Worm (Caenorhabditis elegans): ENCODE measurements around the gene T02E9.5.

Gene T02E9.5

ce11 chrV:11380571-11380970 is 38.5 kb downstream of the T02E9.5 start:
- TF ChIP-seq hmg-4 (GFP tag; optimal IDR thresholded peaks at IDR 0.05) (no peak), aly-1 (tag; optimal IDR thresholded peaks at IDR 0.05) (no peak), flt-1 (GFP tag; IDR thresholded peaks at IDR 0.05) (no peak), ets-7 (tag; optimal IDR thresholded peaks at IDR 0.05) (no peak), pes-1 (GFP tag; IDR thresholded peaks at IDR 0.05) (no peak), ceh-13 (GFP tag; optimal IDR thresholded peaks at IDR 0.05) (no peak), F13C5.2 (tag; optimal IDR thresholded peaks at IDR 0.05) (no peak), hnd-1 (tag; optimal IDR thresholded peaks at IDR 0.05) (no peak), ama-1 (optimal IDR thresholded peaks at IDR 0.05) (no peak), tbx-37 (GFP tag; conservative IDR thresholded peaks at IDR 0.05) (no peak)

ce11 chrV:11383032-11383431 is 41.0 kb downstream of the T02E9.5 start, which contains the start of gene F55C10.5:
Gene F55C10.5 (plus strand): TSS chrV:11383105.
- no peak for TF ChIP-seq ceh-13 (GFP tag; optimal IDR thresholded peaks at IDR 0.05)

ce11 chrV:11385060-11385459 is 43.0 kb downstream of the T02E9.5 start, which contains the start of gene col-154:
Gene col-154 (plus strand): TSS chrV:11385360.
- TF ChIP-seq F13C5.2 (tag; optimal IDR thresholded peaks at IDR 0.05), result no peak
- no peak for TF ChIP-seq aly-1 (tag; optimal IDR thresholded peaks at IDR 0.05)
- no peak for TF ChIP-seq tbx-11 (GFP tag; IDR thresholded peaks at IDR 0.05)
- no peak for TF ChIP-seq hnd-1 (tag; optimal IDR thresholded peaks at IDR 0.05)
- TF ChIP-seq B0310.2 (tag; optimal IDR thresholded peaks at IDR 0.05), result no peak
- TF ChIP-seq tbx-37 (GFP tag; conservative IDR thresholded peaks at IDR 0.05), result no peak
- TF ChIP-seq ceh-13 (GFP tag; optimal IDR thresholded peaks at IDR 0.05), result no peak

ce11 chrV:11386428-11386827 is 44.4 kb downstream of the T02E9.5 start, which contains the start of gene F55C10.4:
Gene F55C10.4 (plus strand): TSS chrV:11386728.
- TF ChIP-seq ceh-13 (GFP tag; optimal IDR thresholded peaks at IDR 0.05) (no peak), aly-1 (tag; optimal IDR thresholded peaks at IDR 0.05) (no peak), pes-1 (GFP tag; IDR thresholded peaks at IDR 0.05) (no peak), sea-1 (GFP tag; conservative IDR thresholded peaks at IDR 0.05) (no peak), ceh-36 (tag; optimal IDR thresholded peaks at IDR 0.05) (no peak), B0310.2 (tag; optimal IDR thresholded peaks at IDR 0.05) (no peak), ama-1 (optimal IDR thresholded peaks at IDR 0.05) (no peak), hmg-4 (GFP tag; optimal IDR thresholded peaks at IDR 0.05) (no peak), tbx-37 (GFP tag; conservative IDR thresholded peaks at IDR 0.05) (no peak), scrt-1 (GFP tag; IDR thresholded peaks at IDR 0.05) (no peak), ets-7 (tag; optimal IDR thresholded peaks at IDR 0.05) (no peak), tbx-11 (GFP tag; IDR thresholded peaks at IDR 0.05) (no peak), hmbx-1 (tag; optimal IDR thresholded peaks at IDR 0.05) (no peak), F13C5.2 (tag; optimal IDR thresholded peaks at IDR 0.05) (no peak), hnd-1 (tag; optimal IDR thresholded peaks at IDR 0.05) (no peak), tra-4 (tag; optimal IDR thresholded peaks at IDR 0.05) (no peak), flt-1 (GFP tag; IDR thresholded peaks at IDR 0.05) (no peak)

ce11 chrV:11389776-11390175 is 47.7 kb downstream of the T02E9.5 start, which contains the start of gene col-155:
Gene col-155 (minus strand): TSS chrV:11389876.
- TF ChIP-seq F13C5.2 (tag; optimal IDR thresholded peaks at IDR 0.05) (no peak), B0310.2 (tag; optimal IDR thresholded peaks at IDR 0.05) (no peak), tbx-11 (GFP tag; IDR thresholded peaks at IDR 0.05) (no peak)

ce11 chrV:11390394-11390793 is 48.4 kb downstream of the T02E9.5 start, which contains the start of the genes K03B8.11 and K03B8.14:
Gene K03B8.11 (minus strand): TSS chrV:11390494.
Gene K03B8.14 (plus strand): TSS chrV:11390503.
- TF ChIP-seq flt-1 (GFP tag; IDR thresholded peaks at IDR 0.05) (no peak), tra-4 (tag; optimal IDR thresholded peaks at IDR 0.05) (no peak), hnd-1 (tag; optimal IDR thresholded peaks at IDR 0.05) (no peak), aly-1 (tag; optimal IDR thresholded peaks at IDR 0.05) (no peak), ceh-13 (GFP tag; optimal IDR thresholded peaks at IDR 0.05) (no peak), hmbx-1 (tag; optimal IDR thresholded peaks at IDR 0.05) (no peak), scrt-1 (GFP tag; IDR thresholded peaks at IDR 0.05) (no peak), ceh-36 (tag; optimal IDR thresholded peaks at IDR 0.05) (no peak), F13C5.2 (tag; optimal IDR thresholded peaks at IDR 0.05) (no peak), sea-1 (GFP tag; conservative IDR thresholded peaks at IDR 0.05) (no peak), ets-7 (tag; optimal IDR thresholded peaks at IDR 0.05) (no peak), tbx-11 (GFP tag; IDR thresholded peaks at IDR 0.05) (no peak), B0310.2 (tag; optimal IDR thresholded peaks at IDR 0.05) (no peak), tbx-37 (GFP tag; conservative IDR thresholded peaks at IDR 0.05) (no peak)

- TF ChIP-seq pes-1 (GFP tag; IDR thresholded peaks at IDR 0.05) (no peak), hnd-1 (tag; optimal IDR thresholded peaks at IDR 0.05) (no peak), tra-4 (tag; optimal IDR thresholded peaks at IDR 0.05) (no peak), scrt-1 (GFP tag; IDR thresholded peaks at IDR 0.05) (no peak), F13C5.2 (tag; optimal IDR thresholded peaks at IDR 0.05) (no peak), sea-1 (GFP tag; conservative IDR thresholded peaks at IDR 0.05) (no peak), flt-1 (GFP tag; IDR thresholded peaks at IDR 0.05) (no peak), aly-1 (tag; optimal IDR thresholded peaks at IDR 0.05) (no peak), tbx-37 (GFP tag; conservative IDR thresholded peaks at IDR 0.05) (no peak), B0310.2 (tag; optimal IDR thresholded peaks at IDR 0.05) (no peak), ets-7 (tag; optimal IDR thresholded peaks at IDR 0.05) (no peak), hmbx-1 (tag; optimal IDR thresholded peaks at IDR 0.05) (no peak), ama-1 (optimal IDR thresholded peaks at IDR 0.05) (no peak), ceh-36 (tag; optimal IDR thresholded peaks at IDR 0.05) (no peak), ceh-13 (GFP tag; optimal IDR thresholded peaks at IDR 0.05) (no peak), hmg-4 (GFP tag; optimal IDR thresholded peaks at IDR 0.05) (no peak), tbx-11 (GFP tag; IDR thresholded peaks at IDR 0.05) (no peak)
These were observed 50.0 kb downstream of the T02E9.5 start, which contains the start of gene nas-16 for ce11 chrV:11392020-11392419. Gene nas-16 (plus strand): TSS chrV:11392320.
